Fruit fly (Drosophila melanogaster) whole organism, adult: ENCODE measurements around the gene CG8319.

Experiments used
- CG11617 ChIP-seq: fragments of 200-800 bp; sonication (Bioruptor generic); optimal IDR thresholded peaks from 2 replicates; lab custom pipeline; 2017; ENCODE audit warnings: mild to moderate bottlenecking, missing biosample characterization, missing genetic modification reagents, missing genetic modification characterization
- CG12768 ChIP-seq: fragments of 200-800 bp; sonication (Bioruptor generic); optimal IDR thresholded peaks from 2 replicates; lab custom pipeline; 2017; ENCODE audit warnings: missing biosample characterization, missing genetic modification characterization, mild to moderate bottlenecking, moderate library complexity, missing genetic modification reagents
- CG33017 ChIP-seq: fragments of 200-800 bp; sonication (Bioruptor generic); optimal IDR thresholded peaks from 2 replicates; lab custom pipeline; 2018; ENCODE audit warnings: missing biosample characterization, mild to moderate bottlenecking, missing genetic modification characterization, moderate library complexity
- CG5204 ChIP-seq: fragments of 200-800 bp; sonication (Bioruptor generic); optimal IDR thresholded peaks from 2 replicates; lab custom pipeline; 2016; ENCODE audit warnings: missing biosample characterization, missing genetic modification characterization
- CG7045 ChIP-seq: fragments of 200-800 bp; sonication (Bioruptor generic); optimal IDR thresholded peaks from 2 replicates; lab custom pipeline; 2017; ENCODE audit warnings: missing biosample characterization, mild to moderate bottlenecking, missing genetic modification characterization
- CG7101 ChIP-seq: fragments of 200-800 bp; sonication (Bioruptor generic); optimal IDR thresholded peaks from 2 replicates; lab custom pipeline; 2018; ENCODE audit warnings: missing biosample characterization, mild to moderate bottlenecking, missing genetic modification characterization, moderate library complexity
- Clk ChIP-seq: fragments of 200-800 bp; sonication (Bioruptor generic); optimal IDR thresholded peaks from 2 replicates; lab custom pipeline; 2017; ENCODE audit warnings: missing biosample characterization, missing genetic modification characterization
- Hr96 ChIP-seq: fragments of 200-800 bp; sonication (Bioruptor generic); optimal IDR thresholded peaks from 2 replicates; lab custom pipeline; 2016; ENCODE audit warnings: missing biosample characterization, missing genetic modification characterization
- bab1 ChIP-seq: fragments of 200-800 bp; sonication (Bioruptor generic); optimal IDR thresholded peaks from 3 replicates; lab custom pipeline; 2019; ENCODE audit warnings: missing biosample characterization, mild to moderate bottlenecking, missing genetic modification characterization, moderate library complexity
- cic ChIP-seq: fragments of 200-800 bp; sonication (Bioruptor generic); optimal IDR thresholded peaks from 2 replicates; lab custom pipeline; 2017; ENCODE audit warnings: missing biosample characterization, mild to moderate bottlenecking, missing genetic modification characterization, moderate library complexity
- cnc ChIP-seq, 2 experiments: fragments of >200 bp; optimal IDR thresholded peaks; 2 replicates each; lab custom pipeline; 2017
- ovo ChIP-seq: fragments of 200-800 bp; sonication (Bioruptor generic); optimal IDR thresholded peaks from 2 replicates; lab custom pipeline; 2016; ENCODE audit warnings: missing biosample characterization, missing genetic modification characterization
- pad ChIP-seq: fragments of 200-800 bp; sonication (Bioruptor generic); optimal IDR thresholded peaks from 3 replicates; lab custom pipeline; 2017; ENCODE audit warnings: missing biosample characterization, missing genetic modification characterization, mild to moderate bottlenecking, moderate library complexity, missing genetic modification reagents
- toe ChIP-seq: fragments of 200-800 bp; sonication (Bioruptor generic); optimal IDR thresholded peaks from 2 replicates; lab custom pipeline; 2016; ENCODE audit warnings: missing biosample characterization, missing genetic modification characterization

DNA sequence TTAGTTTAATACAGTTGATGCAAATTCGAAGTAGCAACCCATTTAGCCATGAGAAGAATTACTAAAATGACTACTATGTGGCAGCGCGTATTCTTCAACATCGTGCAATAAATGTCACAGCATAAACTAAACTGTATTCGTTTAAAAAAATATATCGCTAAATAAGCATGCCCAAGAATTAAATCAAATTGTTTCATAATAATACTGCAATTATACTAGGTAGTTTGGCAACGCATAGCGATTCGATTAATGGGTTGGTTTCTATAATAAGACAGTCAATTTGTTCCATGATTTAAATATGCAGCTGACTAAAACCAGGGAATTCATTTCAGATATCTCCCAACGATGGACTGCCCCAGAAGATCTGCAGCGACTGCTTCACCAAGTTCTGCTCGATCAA lies 44.0 kb upstream of the CG8319 start, which contains the start of gene CG33654:
- TF ChIP-seq Clk (GFP tag; lab: Kevin White, UChicago): no peak
- no peak for TF ChIP-seq toe (GFP tag; lab: Kevin White, UChicago)
- TF ChIP-seq CG7045 (GFP tag; lab: Kevin White, UChicago): no peak
- TF ChIP-seq CG33017 (tag; lab: Kevin White, UChicago): no peak
- no peak for TF ChIP-seq bab1
- TF ChIP-seq CG7101 (tag; lab: Kevin White, UChicago): no peak
- TF ChIP-seq CG5204 (GFP tag; lab: Kevin White, UChicago): no peak
- no peak for TF ChIP-seq ovo (GFP tag; lab: Kevin White, UChicago)
- TF ChIP-seq CG11617 (GFP tag; lab: Kevin White, UChicago): no peak
- TF ChIP-seq cic (GFP tag; lab: Kevin White, UChicago): no peak
- TF ChIP-seq cnc (optimal IDR thresholded peaks at IDR 0.05; lab: Kevin White, UChicago): no peak
- no peak for TF ChIP-seq CG12768 (GFP tag; lab: Kevin White, UChicago)
- no peak for TF ChIP-seq pad
- TF ChIP-seq Hr96 (GFP tag; lab: Kevin White, UChicago): no peak
